Fruit fly (Drosophila melanogaster): ENCODE measurements around the gene mor.

Gene mor

DNA sequence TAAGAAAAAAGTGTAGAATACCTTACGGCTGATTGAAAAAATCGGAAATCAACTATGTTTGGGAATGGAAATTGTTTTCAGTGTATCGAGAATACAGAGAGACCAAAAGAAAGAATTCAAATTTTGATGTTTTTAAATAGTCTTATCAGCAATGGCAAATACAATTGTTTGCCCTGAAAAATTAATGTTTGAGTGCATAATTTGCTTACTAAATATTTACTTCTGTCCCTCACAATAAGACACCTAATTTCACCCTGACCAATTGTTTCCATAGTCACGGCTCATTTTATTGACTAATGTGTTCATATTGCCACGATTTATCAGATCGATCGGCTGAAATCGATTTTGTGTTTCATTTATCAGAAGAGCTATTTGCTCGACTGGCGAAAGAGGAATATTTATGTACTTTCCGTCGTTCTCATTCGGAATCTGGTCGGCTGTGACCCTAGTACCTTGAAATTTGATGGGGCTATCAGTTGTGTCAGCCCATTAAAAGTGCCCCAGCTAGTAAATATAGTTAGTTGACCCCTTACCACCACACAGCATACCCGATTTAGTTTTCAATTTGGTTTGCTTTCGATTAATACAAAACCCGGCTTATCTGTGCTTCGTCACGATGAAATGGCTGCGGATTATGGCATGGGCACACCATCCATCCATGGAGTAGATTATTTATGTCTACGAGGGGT, 11.0 kb upstream of the mor start:
- TF ChIP-seq CoRest (tag; optimal IDR thresholded peaks at IDR 0.05) (peak; percentile 43), kni (GFP tag; optimal IDR thresholded peaks at IDR 0.05) (peak; percentile 38), CG7372 (GFP tag; IDR thresholded peaks at IDR 0.05) (no peak), CG12942 (GFP tag; optimal IDR thresholded peaks at IDR 0.05) (no peak), ash1 (GFP tag; optimal IDR thresholded peaks at IDR 0.05) (no peak), sisA (GFP tag; IDR thresholded peaks at IDR 0.05) (no peak), eyg (GFP tag; optimal IDR thresholded peaks at IDR 0.05) (no peak), CG10565 (GFP tag; optimal IDR thresholded peaks at IDR 0.05) (no peak), jumu (GFP tag; optimal IDR thresholded peaks at IDR 0.05) (no peak), CG13624 (GFP tag; optimal IDR thresholded peaks at IDR 0.05) (no peak), CG15269 (tag; optimal IDR thresholded peaks at IDR 0.05) (no peak), CG11093 (GFP tag; IDR thresholded peaks at IDR 0.05) (no peak), lab (GFP tag; optimal IDR thresholded peaks at IDR 0.05) (peak; percentile 43), CG10366 (GFP tag; IDR thresholded peaks at IDR 0.05) (no peak), CG9876 (GFP tag; optimal IDR thresholded peaks at IDR 0.05) (no peak), CG6272 (GFP tag; IDR thresholded peaks at IDR 0.05) (no peak), gfzf (GFP tag; optimal IDR thresholded peaks at IDR 0.05) (no peak), CG5245 (GFP tag; optimal IDR thresholded peaks at IDR 0.05) (no peak), Max (GFP tag; optimal IDR thresholded peaks at IDR 0.05) (peak; percentile 19), CG18619 (GFP tag; optimal IDR thresholded peaks at IDR 0.05) (no peak), CG11456 (GFP tag; IDR thresholded peaks at IDR 0.05) (no peak), Pdp1 (GFP tag; optimal IDR thresholded peaks at IDR 0.05) (peak in 1 of 2 experiments; percentile 9), unc-4 (GFP tag; IDR thresholded peaks at IDR 0.05; ENCODE audit: partially characterized antibody) (no peak), Ptx1 (GFP tag; IDR thresholded peaks at IDR 0.05) (no peak), CG14965 (GFP tag; optimal IDR thresholded peaks at IDR 0.05; ENCODE audit: borderline replicate concordance) (no peak), ssp (GFP tag; IDR thresholded peaks at IDR 0.05) (no peak), CG14710 (tag; optimal IDR thresholded peaks at IDR 0.05) (peak; percentile 65), sna (GFP tag; IDR thresholded peaks at IDR 0.05; ENCODE audit: partially characterized antibody) (no peak), CG16863 (GFP tag; optimal IDR thresholded peaks at IDR 0.05) (no peak), CG16779 (GFP tag; IDR thresholded peaks at IDR 0.05) (no peak), Oaz (GFP tag; IDR thresholded peaks at IDR 0.05) (no peak), en (GFP tag; optimal IDR thresholded peaks at IDR 0.05) (no peak), CG4730 (GFP tag; IDR thresholded peaks at IDR 0.05) (no peak), Deaf1 (tag; optimal IDR thresholded peaks at IDR 0.05) (peak; percentile 2), Vsx1 (GFP tag; optimal IDR thresholded peaks at IDR 0.05) (no peak), knrl (GFP tag; IDR thresholded peaks at IDR 0.05; ENCODE audit: partially characterized antibody) (no peak), Taf1 (GFP tag; IDR thresholded peaks at IDR 0.05) (no peak), CG11560 (tag; IDR thresholded peaks at IDR 0.05) (no peak), Ssrp (tag; optimal IDR thresholded peaks at IDR 0.05) (no peak), CG17802 (tag; optimal IDR thresholded peaks at IDR 0.05) (no peak), ham (GFP tag; IDR thresholded peaks at IDR 0.05) (no peak), CG10321 (GFP tag; IDR thresholded peaks at IDR 0.05) (no peak), schlank (tag; optimal IDR thresholded peaks at IDR 0.05) (no peak), H2.0 (GFP tag; IDR thresholded peaks at IDR 0.05) (no peak), esg (GFP tag; conservative IDR thresholded peaks at IDR 0.05) (no peak), Sox102F (GFP tag; optimal IDR thresholded peaks at IDR 0.05) (peak; percentile 57), CG7963 (GFP tag; IDR thresholded peaks at IDR 0.05; ENCODE audit: partially characterized antibody) (no peak), Ravus (GFP tag; IDR thresholded peaks at IDR 0.05) (no peak), hb (GFP tag; IDR thresholded peaks at IDR 0.05; ENCODE audit: partially characterized antibody) (no peak), CG3163 (GFP tag; optimal IDR thresholded peaks at IDR 0.05) (no peak)

Measured in whole organism, embryonic.